Fruit fly (Drosophila melanogaster): Measurements from ENCODE around the gene danr.

dm6 chr3R:25177429-25177828 lies 39.6 kb downstream of the danr start:
- TF ChIP-seq NK7.1 (GFP tag; optimal IDR thresholded peaks at IDR 0.05) (no peak), CG17802 (tag; optimal IDR thresholded peaks at IDR 0.05) (no peak), ind (GFP tag; optimal IDR thresholded peaks at IDR 0.05) (no peak)
